Fruit fly (Drosophila melanogaster) whole organism, prepupa: ENCODE results near the gene CG7484.

Experiments
- CG11294 ChIP-seq: fragments of 200-800 bp; sonication (Bioruptor generic); IDR thresholded peaks from 2 replicates; pipeline ENCODE4 v1.3.6; 2022; ENCODE audit warnings: missing biosample characterization, missing genetic modification characterization
- CG1621 ChIP-seq: fragments of 200-800 bp; sonication (Bioruptor generic); optimal IDR thresholded peaks from 3 replicates; lab custom pipeline; 2018; ENCODE audit warnings: missing biosample characterization, mild to moderate bottlenecking, missing genetic modification characterization
- CG16779 ChIP-seq: fragments of 200-800 bp; sonication (Bioruptor generic); optimal IDR thresholded peaks from 3 replicates; lab custom pipeline; 2017; ENCODE audit warnings: missing biosample characterization, mild to moderate bottlenecking, missing genetic modification characterization
- CG32006 ChIP-seq: fragments of 200-800 bp; sonication (Bioruptor generic); optimal IDR thresholded peaks from 3 replicates; lab custom pipeline; 2017; ENCODE audit warnings: missing biosample characterization, mild to moderate bottlenecking, missing genetic modification characterization
- CG6163 ChIP-seq: fragments of 200-800 bp; sonication (Bioruptor generic); IDR thresholded peaks from 3 replicates; pipeline ENCODE4 v1.3.6; 2022; ENCODE audit warnings: missing biosample characterization, missing genetic modification characterization
- Eip93F ChIP-seq: fragments of 200-800 bp; sonication (Bioruptor generic); optimal IDR thresholded peaks from 2 replicates; lab custom pipeline; 2016; ENCODE audit warnings: missing biosample characterization, mild to moderate bottlenecking, missing genetic modification characterization
- Ets96B ChIP-seq: fragments of 200-800 bp; optimal IDR thresholded peaks from 2 replicates; lab custom pipeline; 2019; ENCODE audit warnings: missing biosample characterization, mild to moderate bottlenecking, missing genetic modification characterization, moderate library complexity
- Gug ChIP-seq: fragments of 200-800 bp; sonication (Bioruptor generic); IDR thresholded peaks from 2 replicates; pipeline ENCODE4 v1.3.6; 2022; ENCODE audit warnings: missing biosample characterization, missing genetic modification characterization
- OdsH ChIP-seq: fragments of 200-800 bp; sonication (Bioruptor generic); optimal IDR thresholded peaks from 3 replicates; lab custom pipeline; 2016; ENCODE audit warnings: missing biosample characterization, missing genetic modification characterization
- dsx ChIP-seq: fragments of 200-800 bp; optimal IDR thresholded peaks from 3 replicates; lab custom pipeline; 2019; ENCODE audit warnings: missing biosample characterization, mild to moderate bottlenecking, missing genetic modification characterization, moderate library complexity; ENCODE audit not compliant: poor library complexity, severe bottlenecking
- eg ChIP-seq: fragments of 200-800 bp; sonication (Bioruptor generic); IDR thresholded peaks from 3 replicates; pipeline ENCODE4 v1.3.6; 2022; ENCODE audit warnings: missing biosample characterization, missing genetic modification characterization
- lz ChIP-seq: fragments of 200-800 bp; sonication (Bioruptor generic); optimal IDR thresholded peaks from 3 replicates; lab custom pipeline; 2016; ENCODE audit warnings: missing biosample characterization, missing genetic modification characterization
- salr ChIP-seq, 2 experiments: fragments of 200-800 bp; sonication (Bioruptor generic); optimal IDR thresholded peaks; 3 replicates each; lab custom pipeline; 2016 to 2018; ENCODE audit warnings: missing biosample characterization in 2 of 2, missing genetic modification characterization in 2 of 2, mild to moderate bottlenecking in 1 of 2
- spab ChIP-seq: fragments of 200-800 bp; sonication (Bioruptor generic); optimal IDR thresholded peaks from 2 replicates; lab custom pipeline; 2017; ENCODE audit warnings: missing biosample characterization, mild to moderate bottlenecking, missing genetic modification characterization, missing genetic modification reagents

dm6 chr3L:17610896-17611711 lies 43.3 kb upstream of the CG7484 start:
- peak in 1 of 2 experiments; percentile 99 for TF ChIP-seq salr (GFP tag; optimal IDR thresholded peaks at IDR 0.05; lab: Kevin White, UChicago)
- TF ChIP-seq CG16779 (tag; lab: Kevin White, UChicago), result peak; percentile 84
- TF ChIP-seq Ets96B (tag; lab: Kevin White, UChicago), result peak; percentile 72
- TF ChIP-seq CG11294 (GFP tag; lab: Robert Waterston, UW), result peak; percentile 74
- TF ChIP-seq Gug (GFP tag; lab: Robert Waterston, UW), result peak; percentile 87
- peak; percentile 69 for TF ChIP-seq spab (GFP tag; lab: Kevin White, UChicago)
- TF ChIP-seq lz, result peak; percentile 92
- peak; percentile 95 for TF ChIP-seq OdsH (GFP tag; lab: Kevin White, UChicago)
- peak; percentile 99 for TF ChIP-seq CG32006 (GFP tag; lab: Kevin White, UChicago)
- peak; percentile 50 for TF ChIP-seq dsx (GFP tag; lab: Kevin White, UChicago)
- peak; percentile 80; the same call in 2 of the 3 replicates for TF ChIP-seq CG6163 (GFP tag; lab: Robert Waterston, UW)
- peak; percentile 83 for TF ChIP-seq eg (GFP tag; lab: Robert Waterston, UW)
- TF ChIP-seq Eip93F (GFP tag; lab: Kevin White, UChicago), result peak; percentile 91
- no peak for TF ChIP-seq CG1621 (tag; lab: Kevin White, UChicago)
